Fruit fly (Drosophila melanogaster) whole organism, embryonic: ENCODE results near the gene CG18262.

ENCODE experiments used
- CG10959 ChIP-seq: fragments of 200-800 bp; sonication (Bioruptor generic); IDR thresholded peaks from 2 replicates; pipeline ENCODE4 v1.3.6; 2022; ENCODE audit warnings: missing biosample characterization, missing genetic modification characterization
- CG13894 ChIP-seq: fragments of 200-800 bp; sonication (Bioruptor generic); optimal IDR thresholded peaks from 3 replicates; lab custom pipeline; 2018; ENCODE audit warnings: missing biosample characterization, mild to moderate bottlenecking, missing genetic modification characterization, moderate library complexity
- CG14441 ChIP-seq: fragments of 200-800 bp; sonication (Bioruptor generic); IDR thresholded peaks from 2 replicates; pipeline ENCODE4 v1.3.6; 2022; ENCODE audit warnings: missing biosample characterization, missing genetic modification characterization
- CG1529 ChIP-seq: fragments of 200-800 bp; sonication (Bioruptor generic); optimal IDR thresholded peaks from 3 replicates; lab custom pipeline; 2018; ENCODE audit warnings: missing biosample characterization, missing genetic modification characterization
- CG17359 ChIP-seq: fragments of 200-800 bp; sonication (Bioruptor generic); optimal IDR thresholded peaks from 3 replicates; lab custom pipeline; 2018; ENCODE audit warnings: missing biosample characterization, mild to moderate bottlenecking, missing genetic modification characterization, moderate library complexity
- CG17802 ChIP-seq: fragments of 200-800 bp; sonication (Bioruptor generic); optimal IDR thresholded peaks from 2 replicates; lab custom pipeline; 2018; ENCODE audit warnings: missing biosample characterization, mild to moderate bottlenecking, missing genetic modification characterization, moderate library complexity
- CG2202 ChIP-seq: fragments of 200-800 bp; sonication (Bioruptor generic); optimal IDR thresholded peaks from 2 replicates; lab custom pipeline; 2018; ENCODE audit warnings: missing biosample characterization, mild to moderate bottlenecking, missing genetic modification characterization
- CG6765 ChIP-seq: fragments of 200-800 bp; sonication (Bioruptor generic); optimal IDR thresholded peaks from 3 replicates; lab custom pipeline; 2017; ENCODE audit warnings: missing biosample characterization, mild to moderate bottlenecking, missing genetic modification characterization
- CG6791 ChIP-seq: fragments of 200-800 bp; sonication (Bioruptor generic); IDR thresholded peaks from 3 replicates; pipeline ENCODE4 v1.3.6; 2022; ENCODE audit warnings: missing biosample characterization, missing genetic modification characterization; ENCODE audit not compliant: partially characterized antibody
- CG7556 ChIP-seq: fragments of 200-800 bp; sonication (Bioruptor generic); optimal IDR thresholded peaks from 2 replicates; lab custom pipeline; 2017; ENCODE audit warnings: missing biosample characterization, mild to moderate bottlenecking, missing genetic modification characterization
- CG7987 ChIP-seq: fragments of 200-800 bp; sonication (Bioruptor generic); optimal IDR thresholded peaks from 2 replicates; lab custom pipeline; 2018; ENCODE audit warnings: missing biosample characterization, mild to moderate bottlenecking, missing genetic modification characterization, moderate library complexity
- CG9932 ChIP-seq: fragments of 200-800 bp; sonication (Bioruptor generic); IDR thresholded peaks from 2 replicates; pipeline ENCODE4 v1.3.6; 2022; ENCODE audit warnings: missing biosample characterization, missing genetic modification characterization
- CHES-1-like ChIP-seq: fragments of 200-800 bp; sonication (Bioruptor generic); optimal IDR thresholded peaks from 2 replicates; lab custom pipeline; 2016; ENCODE audit warnings: missing biosample characterization, missing genetic modification characterization
- Camta ChIP-seq: fragments of 200-800 bp; sonication (Bioruptor generic); optimal IDR thresholded peaks from 2 replicates; lab custom pipeline; 2016; ENCODE audit warnings: missing biosample characterization, missing genetic modification characterization
- D19A ChIP-seq: fragments of 200-800 bp; optimal IDR thresholded peaks from 3 replicates; lab custom pipeline; 2019; ENCODE audit warnings: missing biosample characterization, mild to moderate bottlenecking, missing genetic modification characterization, moderate library complexity
- Dip3 ChIP-seq: fragments of 200-800 bp; sonication (Bioruptor generic); optimal IDR thresholded peaks from 3 replicates; lab custom pipeline; 2016; ENCODE audit warnings: missing biosample characterization, missing genetic modification characterization
- Eip74EF ChIP-seq, 2 experiments: fragments of 200-800 bp in 1 of 2; fragments of >200 bp in 1 of 2; sonication (Bioruptor generic) in 1 of 2; optimal IDR thresholded peaks; 2 replicates each; lab custom pipeline; 2017 to 2019; ENCODE audit warnings: missing biosample characterization in 2 of 2, missing genetic modification characterization in 2 of 2, mild to moderate bottlenecking in 1 of 2, moderate library complexity in 1 of 2
- HLH4C ChIP-seq: fragments of 200-800 bp; sonication (Bioruptor generic); IDR thresholded peaks from 3 replicates; pipeline ENCODE4 v1.3.6; 2022; ENCODE audit warnings: missing biosample characterization, missing genetic modification characterization; ENCODE audit not compliant: partially characterized antibody
- Hr3 ChIP-seq: fragments of 200-800 bp; sonication (Bioruptor generic); optimal IDR thresholded peaks from 3 replicates; lab custom pipeline; 2016; ENCODE audit warnings: missing biosample characterization, missing genetic modification characterization
- Hr78 ChIP-seq, 2 experiments: fragments of 200-800 bp in 1 of 2; fragments of >200 bp in 1 of 2; sonication (Bioruptor generic) in 1 of 2; optimal IDR thresholded peaks; 2 replicates each; lab custom pipeline; 2017 to 2019; ENCODE audit warnings: missing biosample characterization in 2 of 2, missing genetic modification characterization in 2 of 2, mild to moderate bottlenecking in 1 of 2, moderate library complexity in 1 of 2
- MTF-1 ChIP-seq: fragments of 200-800 bp; sonication (Bioruptor generic); optimal IDR thresholded peaks from 2 replicates; lab custom pipeline; 2018; ENCODE audit warnings: missing biosample characterization, mild to moderate bottlenecking, missing genetic modification characterization, borderline replicate concordance
- Mad ChIP-seq: fragments of 200-800 bp; sonication (Bioruptor generic); optimal IDR thresholded peaks from 2 replicates; lab custom pipeline; 2016; ENCODE audit warnings: missing biosample characterization, missing genetic modification characterization
- NFAT ChIP-seq: fragments of 200-800 bp; sonication (Bioruptor generic); IDR thresholded peaks from 2 replicates; pipeline ENCODE4 v1.3.6; 2022; ENCODE audit warnings: missing biosample characterization, missing genetic modification characterization
- NK7.1 ChIP-seq: fragments of 200-800 bp; sonication (Bioruptor generic); optimal IDR thresholded peaks from 3 replicates; lab custom pipeline; 2016; ENCODE audit warnings: missing biosample characterization, missing genetic modification characterization
- Neu2 ChIP-seq: fragments of 200-800 bp; sonication (Bioruptor generic); optimal IDR thresholded peaks from 3 replicates; lab custom pipeline; 2016; ENCODE audit warnings: missing biosample characterization, missing genetic modification characterization, borderline replicate concordance
- NfI ChIP-seq: fragments of 200-800 bp; sonication (Bioruptor generic); optimal IDR thresholded peaks from 3 replicates; lab custom pipeline; 2018; ENCODE audit warnings: missing biosample characterization, mild to moderate bottlenecking, missing genetic modification characterization, moderate library complexity
- Oaz ChIP-seq: fragments of 200-800 bp; sonication (Bioruptor generic); IDR thresholded peaks from 2 replicates; pipeline ENCODE4 v1.3.6; 2022; ENCODE audit warnings: missing biosample characterization, missing genetic modification characterization
- ara ChIP-seq: fragments of 200-800 bp; sonication (Bioruptor generic); IDR thresholded peaks from 2 replicates; pipeline ENCODE4 v1.3.6; 2022; ENCODE audit warnings: missing biosample characterization, missing genetic modification characterization
- bigmax ChIP-seq: fragments of 200-800 bp; sonication (Bioruptor generic); optimal IDR thresholded peaks from 2 replicates; lab custom pipeline; 2018; ENCODE audit warnings: missing biosample characterization, mild to moderate bottlenecking, missing genetic modification characterization
- cas ChIP-seq: fragments of 200-800 bp; sonication (Bioruptor generic); IDR thresholded peaks from 2 replicates; pipeline ENCODE4 v1.3.6; 2022; ENCODE audit warnings: missing biosample characterization, missing genetic modification characterization
- chn ChIP-seq: fragments of 200-800 bp; sonication (Bioruptor generic); optimal IDR thresholded peaks from 2 replicates; lab custom pipeline; 2016; ENCODE audit warnings: missing biosample characterization, missing genetic modification characterization
- cwo ChIP-seq: fragments of 200-800 bp; sonication (Bioruptor generic); optimal IDR thresholded peaks from 3 replicates; lab custom pipeline; 2017; ENCODE audit warnings: missing biosample characterization, missing genetic modification characterization, mild to moderate bottlenecking, moderate library complexity, missing genetic modification reagents
- dpn ChIP-seq, 2 experiments: fragments of 200-800 bp; sonication (Bioruptor generic); optimal IDR thresholded peaks; 3 replicates each; lab custom pipeline; 2016; ENCODE audit warnings: missing biosample characterization in 2 of 2, missing genetic modification characterization in 2 of 2
- esg ChIP-seq: fragments of 200-800 bp; sonication (Bioruptor generic); conservative IDR thresholded peaks from 2 replicates; pipeline ENCODE4 v1.3.6; 2022; ENCODE audit warnings: missing biosample characterization, missing genetic modification characterization
- fu2 ChIP-seq: fragments of 200-800 bp; sonication (Bioruptor generic); optimal IDR thresholded peaks from 2 replicates; lab custom pipeline; 2016; ENCODE audit warnings: missing biosample characterization, missing genetic modification characterization
- h ChIP-seq: fragments of >200 bp; optimal IDR thresholded peaks from 2 replicates; lab custom pipeline; 2017
- hth ChIP-seq: fragments of >200 bp; optimal IDR thresholded peaks from 2 replicates; lab custom pipeline; 2017; ENCODE audit warnings: inconsistent platforms
- insv ChIP-seq, 2 experiments: fragments of 200-800 bp; sonication (Bioruptor generic); optimal IDR thresholded peaks; 3 replicates each; lab custom pipeline; 2016 to 2018; ENCODE audit warnings: missing biosample characterization in 2 of 2, missing genetic modification characterization in 2 of 2
- kah ChIP-seq: fragments of 200-800 bp; sonication (Bioruptor generic); optimal IDR thresholded peaks from 2 replicates; lab custom pipeline; 2018; ENCODE audit warnings: missing biosample characterization, mild to moderate bottlenecking, missing genetic modification characterization
- lab ChIP-seq: fragments of 200-800 bp; sonication (Bioruptor generic); optimal IDR thresholded peaks from 3 replicates; lab custom pipeline; 2017; ENCODE audit warnings: missing biosample characterization, missing genetic modification characterization, mild to moderate bottlenecking, moderate library complexity, missing genetic modification reagents
- lmd ChIP-seq: fragments of 200-800 bp; sonication (Bioruptor generic); IDR thresholded peaks from 2 replicates; pipeline ENCODE4 v1.3.6; 2022; ENCODE audit warnings: missing biosample characterization, missing genetic modification characterization
- nerfin-2 ChIP-seq: fragments of 200-800 bp; sonication (Bioruptor generic); IDR thresholded peaks from 2 replicates; pipeline ENCODE4 v1.3.6; 2022; ENCODE audit warnings: missing biosample characterization, missing genetic modification characterization; ENCODE audit not compliant: partially characterized antibody
- oc ChIP-seq: fragments of 200-800 bp; sonication (Bioruptor generic); optimal IDR thresholded peaks from 2 replicates; lab custom pipeline; 2018; ENCODE audit warnings: missing biosample characterization, mild to moderate bottlenecking, missing genetic modification characterization, moderate library complexity
- onecut ChIP-seq: fragments of 200-800 bp; sonication (Bioruptor generic); IDR thresholded peaks from 2 replicates; pipeline ENCODE4 v1.3.6; 2022; ENCODE audit warnings: missing biosample characterization, missing genetic modification characterization
- rib ChIP-seq: fragments of 200-800 bp; sonication (Bioruptor generic); IDR thresholded peaks from 2 replicates; pipeline ENCODE4 v1.3.6; 2022; ENCODE audit warnings: missing biosample characterization, missing genetic modification characterization
- stwl ChIP-seq: fragments of 200-800 bp; sonication (Bioruptor generic); optimal IDR thresholded peaks from 3 replicates; lab custom pipeline; 2018; ENCODE audit warnings: missing biosample characterization, mild to moderate bottlenecking, missing genetic modification characterization, moderate library complexity
- toy ChIP-seq: fragments of 200-800 bp; sonication (Bioruptor generic); IDR thresholded peaks from 2 replicates; pipeline ENCODE4 v1.3.6; 2022; ENCODE audit warnings: missing biosample characterization, missing genetic modification characterization
- unc-4 ChIP-seq: fragments of 200-800 bp; sonication (Bioruptor generic); IDR thresholded peaks from 2 replicates; pipeline ENCODE4 v1.3.6; 2022; ENCODE audit warnings: missing biosample characterization, missing genetic modification characterization; ENCODE audit not compliant: partially characterized antibody
- vnd ChIP-seq: fragments of 200-800 bp; sonication (Bioruptor generic); IDR thresholded peaks from 3 replicates; pipeline ENCODE4 v1.3.6; 2022; ENCODE audit warnings: missing biosample characterization, missing genetic modification characterization; ENCODE audit not compliant: partially characterized antibody
- wdn ChIP-seq: fragments of 200-800 bp; sonication (Bioruptor generic); IDR thresholded peaks from 2 replicates; pipeline ENCODE4 v1.3.6; 2022; ENCODE audit warnings: missing biosample characterization, missing genetic modification characterization

The CG18262 gene

dm6 chrX:8196598-8197228 lies 44.0 kb downstream of the CG18262 start (continued):
- TF ChIP-seq Oaz (GFP tag; lab: Robert Waterston, UW) (0 out of 2 replicates have a peak, but pooled peaks have one; percentile 39), Eip74EF (GFP tag; optimal IDR thresholded peaks at IDR 0.05; lab: Kevin White, UChicago) (no peak), CG7987 (GFP tag; lab: Kevin White, UChicago) (no peak), chn (peak; percentile 44), stwl (tag; lab: Kevin White, UChicago) (no peak), CG17359 (tag; lab: Kevin White, UChicago) (peak; percentile 73), CG17802 (tag; lab: Kevin White, UChicago) (peak; percentile 3), wdn (GFP tag; lab: Robert Waterston, UW) (no peak), Hr78 (GFP tag; optimal IDR thresholded peaks at IDR 0.05; lab: Kevin White, UChicago) (no peak), lmd (peak; percentile 57), Hr3 (no peak), oc (tag; lab: Kevin White, UChicago) (peak; percentile 6), dpn (GFP tag; optimal IDR thresholded peaks at IDR 0.05; lab: Kevin White, UChicago) (peak; percentile 8 to 41), kah (peak; percentile 24), CG13894 (tag; lab: Kevin White, UChicago) (no peak), HLH4C (no peak), Dip3 (no peak), h (no peak), CG6791 (GFP tag; lab: Robert Waterston, UW) (no peak), insv (GFP tag; optimal IDR thresholded peaks at IDR 0.05; lab: Kevin White, UChicago) (no peak), vnd (no peak), ara (GFP tag; lab: Robert Waterston, UW) (peak; percentile 40; the same call in 1 of the 2 replicates), Camta (GFP tag; lab: Kevin White, UChicago) (peak; percentile 12), CG14441 (GFP tag; lab: Robert Waterston, UW) (peak; percentile 41; the same call in 1 of the 2 replicates), esg (peak; percentile 49), NK7.1 (GFP tag; lab: Kevin White, UChicago) (no peak), CHES-1-like (GFP tag; lab: Kevin White, UChicago) (no peak), cas (GFP tag; lab: Robert Waterston, UW) (no peak), nerfin-2 (GFP tag; lab: Robert Waterston, UW) (no peak), CG7556 (GFP tag; lab: Kevin White, UChicago) (no peak), CG1529 (GFP tag; lab: Kevin White, UChicago) (peak; percentile 20), NfI (peak; percentile 40), toy (GFP tag; lab: Robert Waterston, UW) (no peak), NFAT (GFP tag; lab: Robert Waterston, UW) (no peak), D19A (tag; lab: Kevin White, UChicago) (no peak), CG6765 (no peak), bigmax (no peak), lab (GFP tag; lab: Kevin White, UChicago) (peak; percentile 52), Neu2 (GFP tag; lab: Kevin White, UChicago) (no peak), onecut (GFP tag; lab: Robert Waterston, UW) (no peak), cwo (GFP tag; lab: Kevin White, UChicago) (no peak), rib (no peak), MTF-1 (GFP tag; lab: Kevin White, UChicago) (no peak), CG10959 (GFP tag; lab: Robert Waterston, UW) (0 out of 2 replicates have a peak, but pooled peaks have one; percentile 18), hth (lab: Kevin White, UChicago) (no peak), fu2 (no peak), Mad (GFP tag; lab: Kevin White, UChicago) (no peak), CG2202 (tag; lab: Kevin White, UChicago) (no peak), unc-4 (GFP tag; lab: Robert Waterston, UW) (no peak), CG9932 (no peak)
